Fruit fly (Drosophila melanogaster): ENCODE results near the gene Spindly.

Gene Spindly

DNA sequence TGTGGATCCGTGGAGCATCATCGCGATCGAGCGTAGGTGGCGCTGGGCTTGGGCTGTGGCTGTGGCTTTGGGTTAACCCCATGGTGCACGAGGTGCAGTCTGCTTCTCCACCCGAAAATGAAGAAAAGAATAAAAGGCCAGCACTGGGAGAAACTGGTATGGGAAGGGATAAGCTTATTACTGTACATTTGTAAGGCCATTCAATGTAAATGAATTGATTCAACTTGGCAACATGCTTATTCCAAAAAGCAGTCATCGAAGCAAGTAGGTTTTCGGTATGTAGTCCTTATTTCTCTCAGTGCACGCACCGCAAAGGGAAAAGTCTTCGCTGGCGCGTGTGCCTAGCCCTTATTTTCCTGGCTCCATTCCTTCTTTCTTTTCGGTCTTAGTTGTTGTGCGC is 36.4 kb upstream of the Spindly start (continued):
- TF ChIP-seq Bdp1 (GFP tag; optimal IDR thresholded peaks at IDR 0.05) (peak; percentile 22), bcd (GFP tag; optimal IDR thresholded peaks at IDR 0.05) (no peak), CG33213 (GFP tag; optimal IDR thresholded peaks at IDR 0.05) (no peak), Trl (optimal IDR thresholded peaks at IDR 0.05) (no peak), Trl (GFP tag; optimal IDR thresholded peaks at IDR 0.05) (peak; percentile 29), slbo (GFP tag; IDR thresholded peaks at IDR 0.05) (no peak), tin (GFP tag; optimal IDR thresholded peaks at IDR 0.05) (peak; percentile 55), CG7963 (GFP tag; IDR thresholded peaks at IDR 0.05; ENCODE audit: partially characterized antibody) (no peak), Rx (GFP tag; IDR thresholded peaks at IDR 0.05) (no peak), kni (GFP tag; optimal IDR thresholded peaks at IDR 0.05) (peak; percentile 19), CG6689 (GFP tag; IDR thresholded peaks at IDR 0.05) (peak; percentile 46; the same call in 1 of the 2 replicates), Kr (GFP tag; optimal IDR thresholded peaks at IDR 0.05) (no peak), CoRest (tag; optimal IDR thresholded peaks at IDR 0.05) (peak; percentile 23), CG6654 (GFP tag; optimal IDR thresholded peaks at IDR 0.05) (no peak), YL-1 (GFP tag; optimal IDR thresholded peaks at IDR 0.05) (no peak), Bteb2 (GFP tag; optimal IDR thresholded peaks at IDR 0.05) (no peak), CG10543 (GFP tag; optimal IDR thresholded peaks at IDR 0.05) (no peak), CG9437 (GFP tag; optimal IDR thresholded peaks at IDR 0.05) (no peak), aop (GFP tag; IDR thresholded peaks at IDR 0.05) (no peak), Dref (GFP tag; IDR thresholded peaks at IDR 0.05) (no peak), CG1832 (GFP tag; optimal IDR thresholded peaks at IDR 0.05) (no peak), eve (GFP tag; optimal IDR thresholded peaks at IDR 0.05) (no peak), Hr78 (GFP tag; optimal IDR thresholded peaks at IDR 0.05) (no peak), CHES-1-like (GFP tag; optimal IDR thresholded peaks at IDR 0.05) (no peak), CG6254 (GFP tag; optimal IDR thresholded peaks at IDR 0.05) (no peak), CG13775 (GFP tag; optimal IDR thresholded peaks at IDR 0.05) (peak; percentile 12), wor (GFP tag; IDR thresholded peaks at IDR 0.05) (no peak), CG16863 (GFP tag; optimal IDR thresholded peaks at IDR 0.05) (peak; percentile 17), sob (GFP tag; IDR thresholded peaks at IDR 0.05) (peak; percentile 10; the same call in 1 of the 2 replicates), grn (GFP tag; optimal IDR thresholded peaks at IDR 0.05) (no peak), HLH3B (GFP tag; IDR thresholded peaks at IDR 0.05) (0 out of 2 replicates have a peak, but pooled peaks have one; percentile 11), Oli (tag; optimal IDR thresholded peaks at IDR 0.05) (peak; percentile 25), ash1 (GFP tag; optimal IDR thresholded peaks at IDR 0.05) (no peak), sens-2 (GFP tag; IDR thresholded peaks at IDR 0.05) (peak; percentile 25; the same call in 1 of the 2 replicates), Xrp1 (GFP tag; IDR thresholded peaks at IDR 0.05) (peak; percentile 71), pan (optimal IDR thresholded peaks at IDR 0.05) (no peak), pan (GFP tag; optimal IDR thresholded peaks at IDR 0.05 in 1 of 2, IDR thresholded peaks at IDR 0.05 in 1 of 2) (no peak), Oaz (GFP tag; IDR thresholded peaks at IDR 0.05) (no peak), rib (GFP tag; IDR thresholded peaks at IDR 0.05) (no peak), NC2α (GFP tag; optimal IDR thresholded peaks at IDR 0.05) (peak; percentile 8), CG34422 (GFP tag; IDR thresholded peaks at IDR 0.05) (no peak), Dfd (GFP tag; optimal IDR thresholded peaks at IDR 0.05) (no peak), CG16779 (GFP tag; IDR thresholded peaks at IDR 0.05) (no peak), gce (GFP tag; IDR thresholded peaks at IDR 0.05) (no peak), CG31441 (GFP tag; IDR thresholded peaks at IDR 0.05) (peak; percentile 60), Pdp1 (GFP tag; optimal IDR thresholded peaks at IDR 0.05) (peak; percentile 26 to 43), fd96Cb (tag; optimal IDR thresholded peaks at IDR 0.05) (peak; percentile 57), gsb-n (tag; optimal IDR thresholded peaks at IDR 0.05) (peak; percentile 41), fu2 (GFP tag; optimal IDR thresholded peaks at IDR 0.05) (no peak), CG7987 (GFP tag; optimal IDR thresholded peaks at IDR 0.05) (no peak), yki (optimal IDR thresholded peaks at IDR 0.05) (no peak), GATAe (GFP tag; conservative IDR thresholded peaks at IDR 0.05) (no peak), cas (GFP tag; IDR thresholded peaks at IDR 0.05) (no peak)

All from whole organism, embryonic.